Worm (Caenorhabditis elegans) whole organism, L1 larva: ENCODE measurements around the gene R08C7.1.

ENCODE experiments used
- efl-3 ChIP-seq: fragments of 200-800 bp; sonication (Bioruptor generic); optimal IDR thresholded peaks from 2 replicates; lab custom pipeline; 2018; ENCODE audit warnings: mild to moderate bottlenecking, missing genetic modification characterization, missing compliant biosample characterization
- fos-1 ChIP-seq: fragments of 150-350 bp; optimal IDR thresholded peaks from 2 replicates; lab custom pipeline; 2014; ENCODE audit warnings: missing biosample characterization, missing genetic modification characterization
- lin-39 ChIP-seq: fragments of 150-350 bp; optimal IDR thresholded peaks from 2 replicates; lab custom pipeline; 2014; ENCODE audit warnings: missing biosample characterization, missing genetic modification reagents, missing genetic modification characterization
- lsy-2 ChIP-seq, 2 experiments: fragments of 150-350 bp; optimal IDR thresholded peaks; 2 replicates each; lab custom pipeline; 2014; ENCODE audit warnings: missing biosample characterization in 2 of 2, missing genetic modification characterization in 2 of 2
- mdl-1 ChIP-seq, 2 experiments: fragments of 150-350 bp; optimal IDR thresholded peaks; 2 replicates each; lab custom pipeline; 2014 to 2017; ENCODE audit warnings: missing biosample characterization in 2 of 2, missing genetic modification characterization in 2 of 2, inconsistent platforms in 1 of 2
- nhr-12 ChIP-seq: sonication (generic microtip); optimal IDR thresholded peaks from 2 replicates; lab custom pipeline; 2017; ENCODE audit warnings: missing biosample characterization, missing genetic modification characterization
- nhr-76 ChIP-seq: sonication (generic microtip); optimal IDR thresholded peaks from 2 replicates; lab custom pipeline; 2017; ENCODE audit warnings: missing biosample characterization, missing genetic modification characterization
- pqm-1 ChIP-seq: sonication (generic microtip); optimal IDR thresholded peaks from 3 replicates; lab custom pipeline; 2017; ENCODE audit warnings: missing biosample characterization, missing genetic modification characterization
- rnt-1 ChIP-seq: sonication (generic microtip); optimal IDR thresholded peaks from 2 replicates; lab custom pipeline; 2016; ENCODE audit warnings: mild to moderate bottlenecking, missing genetic modification characterization, moderate library complexity, missing compliant biosample characterization

- TF ChIP-seq pqm-1 (tag; lab: Kevin White, UChicago) = no peak
- no peak for TF ChIP-seq mdl-1 (tag; optimal IDR thresholded peaks at IDR 0.05; lab: Kevin White, UChicago)
- TF ChIP-seq lsy-2 (tag; optimal IDR thresholded peaks at IDR 0.05; lab: Kevin White, UChicago) = no peak
- no peak for TF ChIP-seq lin-39 (tag; lab: Kevin White, UChicago)
- no peak for TF ChIP-seq fos-1 (tag; lab: Kevin White, UChicago)
- no peak for TF ChIP-seq efl-3 (GFP tag; lab: Kevin White, UChicago)
- TF ChIP-seq rnt-1 (tag; lab: Kevin White, UChicago) = no peak
- no peak for TF ChIP-seq nhr-76 (tag; lab: Kevin White, UChicago)
- no peak for TF ChIP-seq nhr-12 (tag; lab: Kevin White, UChicago)
These were observed 7.7 kb downstream of the R08C7.1 start for ce11 chrIV:4459342-4459741.
